Worm (Caenorhabditis elegans) whole organism, L4 larva: Measurements from ENCODE around the gene msp-40.

Source experiments
- ceh-62 ChIP-seq: sonication (generic microtip); optimal IDR thresholded peaks from 2 replicates; lab custom pipeline; 2017; ENCODE audit warnings: missing biosample characterization, missing genetic modification characterization
- egl-27 ChIP-seq: sonication (generic microtip); optimal IDR thresholded peaks from 3 replicates; lab custom pipeline; 2017; ENCODE audit warnings: missing biosample characterization, missing genetic modification reagents, missing genetic modification characterization
- fkh-10 ChIP-seq: fragments of 150-350 bp; optimal IDR thresholded peaks from 2 replicates; lab custom pipeline; 2014; ENCODE audit warnings: missing biosample characterization, missing genetic modification reagents, missing genetic modification characterization
- fos-1 ChIP-seq: fragments of 150-350 bp; optimal IDR thresholded peaks from 2 replicates; lab custom pipeline; 2014; ENCODE audit warnings: missing biosample characterization, missing genetic modification characterization
- lin-13 ChIP-seq: fragments of 150-350 bp; optimal IDR thresholded peaks from 2 replicates; lab custom pipeline; 2014; ENCODE audit warnings: missing biosample characterization, missing genetic modification reagents, missing genetic modification characterization
- nhr-77 ChIP-seq: fragments of 150-350 bp; optimal IDR thresholded peaks from 2 replicates; lab custom pipeline; 2014; ENCODE audit warnings: missing biosample characterization, missing genetic modification characterization
- zag-1 ChIP-seq: fragments of 150-350 bp; optimal IDR thresholded peaks from 2 replicates; lab custom pipeline; 2014; ENCODE audit warnings: missing biosample characterization, missing genetic modification characterization

ce11 chrII:4775802-4776201 lies 49.4 kb upstream of the msp-40 start:
- TF ChIP-seq ceh-62 (tag; lab: Kevin White, UChicago) = no peak
- TF ChIP-seq zag-1 = no peak
- no peak for TF ChIP-seq fkh-10 (GFP tag; lab: Kevin White, UChicago)
- TF ChIP-seq lin-13 (GFP tag; lab: Kevin White, UChicago) = no peak
- TF ChIP-seq nhr-77 (tag; lab: Kevin White, UChicago) = no peak
- no peak for TF ChIP-seq fos-1
- no peak for TF ChIP-seq egl-27 (tag; lab: Kevin White, UChicago)
